Fruit fly (Drosophila melanogaster): Measurements from ENCODE around the gene CG14115.
A peak's percentile ranks its signal among the peaks of the same experiment; 100 is the strongest.

The CG14115 gene

DNA sequence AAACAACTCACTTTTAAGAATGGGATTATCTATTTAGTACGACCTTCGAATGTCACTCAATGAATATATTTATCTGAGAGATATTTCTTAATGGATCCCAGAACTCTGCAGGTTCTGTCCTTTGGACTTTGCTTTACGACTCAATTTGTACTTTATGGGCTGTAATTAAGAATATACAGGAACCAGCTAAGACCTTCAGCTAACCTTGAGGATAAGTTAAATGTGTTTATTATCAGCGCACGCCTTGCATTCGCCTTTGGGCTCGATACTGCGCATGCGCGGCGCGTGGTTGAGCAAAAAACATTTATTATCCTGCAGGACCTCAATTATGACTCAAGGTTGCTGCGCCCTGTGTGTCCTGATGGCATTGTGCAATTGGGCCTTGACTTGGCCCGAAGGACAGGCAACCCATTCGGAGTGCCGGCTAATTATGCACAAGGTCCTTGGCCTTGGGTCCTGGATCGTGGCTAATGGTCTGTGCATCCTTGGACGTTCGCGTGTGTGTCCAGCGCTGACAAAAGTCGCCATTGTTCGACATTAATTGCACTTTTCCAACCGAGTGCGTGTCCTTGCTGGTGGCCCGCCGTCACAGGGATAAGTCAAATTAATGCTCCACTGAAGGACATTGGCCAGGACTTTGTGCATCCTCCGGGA is 20.2 kb upstream of the CG14115 start:
- TF ChIP-seq CG18764 (GFP tag; optimal IDR thresholded peaks at IDR 0.05) (no peak), CG8478 (optimal IDR thresholded peaks at IDR 0.05) (peak; percentile 63), zen (tag; optimal IDR thresholded peaks at IDR 0.05) (peak; percentile 91), CG15479 (GFP tag; optimal IDR thresholded peaks at IDR 0.05) (peak; percentile 16), cad (GFP tag; optimal IDR thresholded peaks at IDR 0.05) (peak; percentile 95), fd3F (GFP tag; optimal IDR thresholded peaks at IDR 0.05) (no peak), tll (GFP tag; optimal IDR thresholded peaks at IDR 0.05) (peak in 1 of 2 experiments; percentile 97), D (optimal IDR thresholded peaks at IDR 0.05) (peak; percentile 98), D (GFP tag; optimal IDR thresholded peaks at IDR 0.05) (no peak), CG7271 (tag; optimal IDR thresholded peaks at IDR 0.05) (peak; percentile 61)

DNA sequence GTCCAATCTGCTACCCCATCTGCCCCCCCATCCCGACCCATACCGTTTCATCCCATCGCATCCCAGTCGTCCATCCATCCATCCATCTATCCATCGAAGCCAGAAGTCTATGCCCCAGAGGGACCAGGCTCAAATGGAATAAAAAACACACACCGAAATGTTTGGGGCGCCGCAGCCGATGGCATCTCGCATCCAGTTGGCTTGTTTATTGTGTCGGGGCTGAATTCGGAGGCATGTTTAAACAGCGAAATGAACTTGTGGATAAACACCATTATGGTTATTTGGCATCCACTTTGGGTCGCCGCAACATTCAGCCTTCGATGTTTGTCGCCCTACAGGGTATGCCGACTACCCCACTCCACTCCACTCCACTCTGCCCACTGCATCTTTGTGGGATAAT is 19.2 kb upstream of the CG14115 start:
- TF ChIP-seq Lim3 (GFP tag; IDR thresholded peaks at IDR 0.05) (no peak), GATAe (GFP tag; conservative IDR thresholded peaks at IDR 0.05) (no peak), CG18599 (GFP tag; optimal IDR thresholded peaks at IDR 0.05) (peak; percentile 1), CG10321 (GFP tag; IDR thresholded peaks at IDR 0.05) (no peak), so (GFP tag; IDR thresholded peaks at IDR 0.05) (no peak), TFAM (GFP tag; optimal IDR thresholded peaks at IDR 0.05) (no peak), CG15479 (GFP tag; optimal IDR thresholded peaks at IDR 0.05) (no peak), Ets65A (GFP tag) (peak; percentile 60), Pdp1 (GFP tag; optimal IDR thresholded peaks at IDR 0.05) (no peak), CG8478 (optimal IDR thresholded peaks at IDR 0.05) (peak; percentile 41), sens (GFP tag) (peak; percentile 75)

DNA sequence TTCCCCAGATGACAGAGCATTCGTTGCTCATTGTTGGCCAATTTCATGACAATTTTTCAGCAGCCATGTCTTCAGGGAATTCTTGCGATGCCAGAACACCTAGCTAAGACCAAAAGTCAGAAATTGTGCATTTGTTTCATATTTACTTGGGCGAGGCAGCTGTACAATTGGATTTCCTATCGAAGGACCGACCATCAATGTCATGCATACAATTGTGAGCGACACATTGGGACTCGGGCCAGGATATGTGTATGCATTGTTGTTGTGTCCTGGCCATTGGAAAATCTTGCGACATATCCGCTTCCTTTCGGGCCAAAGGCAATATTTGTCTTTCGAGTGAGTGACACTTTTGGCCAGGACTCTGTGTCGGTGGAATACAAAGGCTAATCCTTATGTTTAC is 16.1 kb upstream of the CG14115 start:
- TF ChIP-seq chn (GFP tag; optimal IDR thresholded peaks at IDR 0.05) (no peak), Elba2 (GFP tag; optimal IDR thresholded peaks at IDR 0.05) (peak; percentile 68), ATbp (GFP tag; optimal IDR thresholded peaks at IDR 0.05) (no peak), Ets65A (GFP tag) (peak; percentile 10), ken (GFP tag; IDR thresholded peaks at IDR 0.05) (no peak), HLHmδ (GFP tag; optimal IDR thresholded peaks at IDR 0.05) (no peak), CG6791 (GFP tag; IDR thresholded peaks at IDR 0.05; ENCODE audit: partially characterized antibody) (no peak), cad (GFP tag; optimal IDR thresholded peaks at IDR 0.05) (peak; percentile 32), vnd (GFP tag; IDR thresholded peaks at IDR 0.05; ENCODE audit: partially characterized antibody) (no peak), h (optimal IDR thresholded peaks at IDR 0.05) (no peak), zfh1 (GFP tag; IDR thresholded peaks at IDR 0.05) (no peak), CG1832 (GFP tag; optimal IDR thresholded peaks at IDR 0.05) (no peak), tll (GFP tag; optimal IDR thresholded peaks at IDR 0.05) (peak in 1 of 2 experiments; percentile 82), CG4360 (GFP tag; IDR thresholded peaks at IDR 0.05) (peak; percentile 29; the same call in 1 of the 2 replicates), CG2678 (tag; optimal IDR thresholded peaks at IDR 0.05) (no peak), ro (GFP tag; IDR thresholded peaks at IDR 0.05) (no peak), CG15479 (GFP tag; optimal IDR thresholded peaks at IDR 0.05) (peak; percentile 29), hkb (optimal IDR thresholded peaks at IDR 0.05) (no peak), hkb (GFP tag; IDR thresholded peaks at IDR 0.05) (no peak), Oli (tag; optimal IDR thresholded peaks at IDR 0.05) (no peak), tgo (GFP tag; IDR thresholded peaks at IDR 0.05) (no peak), D (optimal IDR thresholded peaks at IDR 0.05) (peak; percentile 96), D (GFP tag; optimal IDR thresholded peaks at IDR 0.05) (no peak), sna (GFP tag; IDR thresholded peaks at IDR 0.05; ENCODE audit: partially characterized antibody) (no peak), CTCF (GFP tag; optimal IDR thresholded peaks at IDR 0.05) (no peak), Lpt (GFP tag; optimal IDR thresholded peaks at IDR 0.05) (no peak)
